Fruit fly (Drosophila melanogaster): ENCODE data around the gene Rsf1.

Gene Rsf1

dm6 chr2L:10303786-10304185, 40.4 kb upstream of the Rsf1 start, which contains the start of gene nmd (continued):
- TF ChIP-seq z (GFP tag; IDR thresholded peaks at IDR 0.05) (no peak), shn (GFP tag; optimal IDR thresholded peaks at IDR 0.05) (no peak), CG11093 (GFP tag; IDR thresholded peaks at IDR 0.05) (no peak), phol (tag; optimal IDR thresholded peaks at IDR 0.05) (peak; percentile 21), Nf-YA (GFP tag; IDR thresholded peaks at IDR 0.05) (no peak), ac (GFP tag; optimal IDR thresholded peaks at IDR 0.05) (no peak), otp (GFP tag; IDR thresholded peaks at IDR 0.05) (no peak), CG18262 (tag; optimal IDR thresholded peaks at IDR 0.05) (no peak), Drgx (GFP tag; IDR thresholded peaks at IDR 0.05) (no peak), HLH4C (GFP tag; IDR thresholded peaks at IDR 0.05; ENCODE audit: partially characterized antibody) (no peak), crc (GFP tag; optimal IDR thresholded peaks at IDR 0.05) (no peak), CG33213 (GFP tag; optimal IDR thresholded peaks at IDR 0.05) (peak; percentile 49), CG10267 (tag; optimal IDR thresholded peaks at IDR 0.05) (peak; percentile 14), Doc3 (GFP tag; IDR thresholded peaks at IDR 0.05; ENCODE audit: partially characterized antibody) (no peak), Kr (GFP tag; optimal IDR thresholded peaks at IDR 0.05) (no peak), CG12659 (GFP tag; optimal IDR thresholded peaks at IDR 0.05) (peak; percentile 55), unc-4 (GFP tag; IDR thresholded peaks at IDR 0.05; ENCODE audit: partially characterized antibody) (peak; percentile 30; the same call in 1 of the 2 replicates), CG8388 (GFP tag; optimal IDR thresholded peaks at IDR 0.05) (no peak), CG6813 (GFP tag; optimal IDR thresholded peaks at IDR 0.05) (no peak), mld (GFP tag; IDR thresholded peaks at IDR 0.05; ENCODE audit: partially characterized antibody) (no peak), ERR (GFP tag; optimal IDR thresholded peaks at IDR 0.05) (no peak), CG2199 (GFP tag; IDR thresholded peaks at IDR 0.05) (no peak), CG13123 (GFP tag; optimal IDR thresholded peaks at IDR 0.05) (no peak), CG1233 (GFP tag; optimal IDR thresholded peaks at IDR 0.05) (no peak), ab (GFP tag; optimal IDR thresholded peaks at IDR 0.05) (no peak), CG10274 (GFP tag; optimal IDR thresholded peaks at IDR 0.05) (no peak), oc (tag; optimal IDR thresholded peaks at IDR 0.05) (no peak), Atf3 (GFP tag; optimal IDR thresholded peaks at IDR 0.05) (no peak), Abd-B (GFP tag; optimal IDR thresholded peaks at IDR 0.05) (no peak), CG15696 (tag; optimal IDR thresholded peaks at IDR 0.05) (no peak), gce (GFP tag; IDR thresholded peaks at IDR 0.05) (no peak), E2f2 (GFP tag; IDR thresholded peaks at IDR 0.05) (peak; percentile 35; the same call in 1 of the 2 replicates), scrt (GFP tag; optimal IDR thresholded peaks at IDR 0.05) (no peak), Sox102F (GFP tag; optimal IDR thresholded peaks at IDR 0.05) (no peak), CG7987 (GFP tag; optimal IDR thresholded peaks at IDR 0.05) (peak; percentile 17), CG14014 (GFP tag; IDR thresholded peaks at IDR 0.05) (no peak), Gsc (GFP tag; IDR thresholded peaks at IDR 0.05) (no peak), ash1 (GFP tag; optimal IDR thresholded peaks at IDR 0.05) (no peak), Lhr (GFP tag; optimal IDR thresholded peaks at IDR 0.05) (peak; percentile 62), CG11504 (tag; optimal IDR thresholded peaks at IDR 0.05) (no peak), CG32767 (GFP tag; IDR thresholded peaks at IDR 0.05) (no peak), CG8924 (tag; optimal IDR thresholded peaks at IDR 0.05) (no peak), CG8281 (tag; optimal IDR thresholded peaks at IDR 0.05) (no peak), trh (GFP tag; optimal IDR thresholded peaks at IDR 0.05) (no peak), Fer1 (GFP tag; optimal IDR thresholded peaks at IDR 0.05) (peak; percentile 50), dysf (GFP tag; IDR thresholded peaks at IDR 0.05) (no peak), CG15073 (GFP tag; optimal IDR thresholded peaks at IDR 0.05) (no peak), sim (GFP tag; IDR thresholded peaks at IDR 0.05) (no peak), salm (tag; optimal IDR thresholded peaks at IDR 0.05) (no peak), CG12391 (tag; optimal IDR thresholded peaks at IDR 0.05) (peak; percentile 46), CG3847 (GFP tag; IDR thresholded peaks at IDR 0.05) (peak; percentile 72)

All from whole organism, embryonic.